Worm (Caenorhabditis elegans) whole organism, L1 larva: ENCODE results near the gene lec-2.

Experiments
- C04F5.9 ChIP-seq: sonication (generic microtip); optimal IDR thresholded peaks from 2 replicates; lab custom pipeline; 2016; ENCODE audit warnings: missing genetic modification characterization, missing compliant biosample characterization
- C16A3.4 ChIP-seq: fragments of 150-350 bp; optimal IDR thresholded peaks from 2 replicates; lab custom pipeline; 2014; ENCODE audit warnings: missing biosample characterization, missing genetic modification characterization
- C34B4.2 ChIP-seq: sonication (generic microtip); optimal IDR thresholded peaks from 2 replicates; lab custom pipeline; 2017; ENCODE audit warnings: mild to moderate bottlenecking, missing genetic modification characterization, missing compliant biosample characterization
- Y116A8C.19 ChIP-seq: sonication (generic microtip); optimal IDR thresholded peaks from 2 replicates; lab custom pipeline; 2016; ENCODE audit warnings: missing compliant biosample characterization, missing genetic modification characterization, borderline replicate concordance
- alr-1 ChIP-seq: fragments of 200-800 bp; sonication (Bioruptor generic); optimal IDR thresholded peaks from 2 replicates; lab custom pipeline; 2018; ENCODE audit warnings: borderline replicate concordance, mild to moderate bottlenecking, missing genetic modification characterization, missing compliant biosample characterization
- ama-1 ChIP-seq: fragments of 150-350 bp; optimal IDR thresholded peaks from 2 replicates; lab custom pipeline; 2014
- blmp-1 ChIP-seq: fragments of 150-350 bp; optimal IDR thresholded peaks from 2 replicates; lab custom pipeline; 2014; ENCODE audit warnings: missing biosample characterization, missing genetic modification characterization
- ceh-8 ChIP-seq: fragments of 200-800 bp; sonication (Bioruptor generic); optimal IDR thresholded peaks from 2 replicates; lab custom pipeline; 2018; ENCODE audit warnings: mild to moderate bottlenecking, missing genetic modification characterization, moderate library complexity, missing compliant biosample characterization
- ceh-90 ChIP-seq: sonication (generic microtip); optimal IDR thresholded peaks from 2 replicates; lab custom pipeline; 2016; ENCODE audit warnings: missing genetic modification characterization, missing compliant biosample characterization
- ces-1 ChIP-seq: fragments of 150-350 bp; optimal IDR thresholded peaks from 2 replicates; lab custom pipeline; 2014; ENCODE audit warnings: missing biosample characterization, missing genetic modification reagents, missing genetic modification characterization
- efl-1 ChIP-seq, 4 experiments: fragments of 150-350 bp; optimal IDR thresholded peaks in 3 of 4; peaks in 1 of 4; 1 replicate in 1 of 4; 2 replicates in 3 of 4; lab custom pipeline; 2014; ENCODE audit warnings: missing biosample characterization in 2 of 4, missing genetic modification characterization in 2 of 4, missing genetic modification reagents in 2 of 4
- elt-2 ChIP-seq: sonication (generic microtip); optimal IDR thresholded peaks from 2 replicates; lab custom pipeline; 2016; ENCODE audit warnings: missing genetic modification characterization, mild to moderate bottlenecking, inconsistent platforms, missing compliant biosample characterization, missing genetic modification reagents
- elt-3 ChIP-seq, 6 experiments: fragments of 150-350 bp in 1 of 6; sonication (generic microtip); optimal IDR thresholded peaks; 2 replicates each; lab custom pipeline; 2017 to 2018; ENCODE audit warnings: missing biosample characterization in 6 of 6, missing genetic modification characterization in 6 of 6, inconsistent platforms in 1 of 6
- fkh-4 ChIP-seq: sonication (generic microtip); optimal IDR thresholded peaks from 2 replicates; lab custom pipeline; 2016; ENCODE audit warnings: missing compliant biosample characterization, missing genetic modification characterization, borderline replicate concordance
- fkh-8 ChIP-seq: sonication (generic microtip); optimal IDR thresholded peaks from 2 replicates; lab custom pipeline; 2016; ENCODE audit warnings: mild to moderate bottlenecking, missing genetic modification characterization, missing compliant biosample characterization
- fos-1 ChIP-seq: fragments of 150-350 bp; optimal IDR thresholded peaks from 2 replicates; lab custom pipeline; 2014; ENCODE audit warnings: missing biosample characterization, missing genetic modification characterization
- grh-1 ChIP-seq: fragments of 200-800 bp; sonication (Bioruptor generic); IDR thresholded peaks from 2 replicates; pipeline ENCODE4 v1.3.6; 2022; ENCODE audit warnings: missing genetic modification reagents, missing genetic modification characterization, missing compliant biosample characterization
- hlh-17 ChIP-seq: fragments of 200-800 bp; sonication (Bioruptor generic); optimal IDR thresholded peaks from 2 replicates; lab custom pipeline; 2018; ENCODE audit warnings: missing genetic modification characterization, mild to moderate bottlenecking, missing compliant biosample characterization, moderate library complexity, borderline replicate concordance
- hlh-4 ChIP-seq: sonication (generic microtip); optimal IDR thresholded peaks from 2 replicates; lab custom pipeline; 2016; ENCODE audit warnings: mild to moderate bottlenecking, missing genetic modification characterization, missing compliant biosample characterization
- irx-1 ChIP-seq: sonication (generic microtip); optimal IDR thresholded peaks from 2 replicates; lab custom pipeline; 2016; ENCODE audit warnings: missing genetic modification characterization, missing compliant biosample characterization
- isw-1 ChIP-seq: fragments of 200-800 bp; sonication (Bioruptor generic); IDR thresholded peaks from 2 replicates; pipeline ENCODE4 v1.3.6; 2022; ENCODE audit warnings: missing genetic modification characterization, missing compliant biosample characterization
- lin-14 ChIP-seq: fragments of 200-800 bp; sonication (Bioruptor generic); optimal IDR thresholded peaks from 2 replicates; lab custom pipeline; 2018; ENCODE audit warnings: mild to moderate bottlenecking, missing genetic modification characterization, moderate library complexity, missing compliant biosample characterization
- lin-15B ChIP-seq: fragments of 150-350 bp; sonication (generic microtip); optimal IDR thresholded peaks from 3 replicates; lab custom pipeline; 2014; ENCODE audit warnings: missing biosample characterization, missing genetic modification characterization
- lin-35 ChIP-seq, 2 experiments: fragments of 150-350 bp; optimal IDR thresholded peaks; 2 replicates each; lab custom pipeline; 2014; ENCODE audit warnings: missing biosample characterization in 2 of 2, missing genetic modification characterization in 2 of 2, missing genetic modification reagents in 2 of 2
- lir-3 ChIP-seq: sonication (generic microtip); optimal IDR thresholded peaks from 2 replicates; lab custom pipeline; 2016; ENCODE audit warnings: mild to moderate bottlenecking, missing genetic modification characterization, moderate library complexity, missing compliant biosample characterization; ENCODE audit not compliant: poor library complexity
- lsy-2 ChIP-seq, 2 experiments: fragments of 150-350 bp; optimal IDR thresholded peaks; 2 replicates each; lab custom pipeline; 2014; ENCODE audit warnings: missing biosample characterization in 2 of 2, missing genetic modification characterization in 2 of 2
- mab-9 ChIP-seq: fragments of 200-800 bp; sonication (Bioruptor generic); IDR thresholded peaks from 2 replicates; pipeline ENCODE4 v1.3.6; 2022; ENCODE audit warnings: missing genetic modification reagents, missing genetic modification characterization, missing compliant biosample characterization
- mef-2 ChIP-seq: fragments of 150-350 bp; optimal IDR thresholded peaks from 2 replicates; lab custom pipeline; 2014; ENCODE audit warnings: missing biosample characterization, missing genetic modification characterization
- nhr-11 ChIP-seq: fragments of 150-350 bp; optimal IDR thresholded peaks from 2 replicates; lab custom pipeline; 2014; ENCODE audit warnings: missing biosample characterization, missing genetic modification characterization
- nhr-237 ChIP-seq: fragments of 150-350 bp; optimal IDR thresholded peaks from 2 replicates; lab custom pipeline; 2014; ENCODE audit warnings: missing biosample characterization, missing genetic modification characterization
- nhr-71 ChIP-seq: sonication (generic microtip); optimal IDR thresholded peaks from 2 replicates; lab custom pipeline; 2016; ENCODE audit warnings: mild to moderate bottlenecking, missing genetic modification characterization, moderate library complexity, missing compliant biosample characterization
- nhr-76 ChIP-seq: sonication (generic microtip); optimal IDR thresholded peaks from 2 replicates; lab custom pipeline; 2017; ENCODE audit warnings: missing biosample characterization, missing genetic modification characterization
- nhr-84 ChIP-seq: sonication (generic microtip); optimal IDR thresholded peaks from 2 replicates; lab custom pipeline; 2017; ENCODE audit warnings: missing biosample characterization, missing genetic modification characterization
- nhr-85 ChIP-seq: sonication (generic microtip); peaks from one replicate; lab custom pipeline; 2016; ENCODE audit warnings: missing genetic modification characterization, inconsistent platforms, missing compliant biosample characterization
- rnt-1 ChIP-seq: sonication (generic microtip); optimal IDR thresholded peaks from 2 replicates; lab custom pipeline; 2016; ENCODE audit warnings: mild to moderate bottlenecking, missing genetic modification characterization, moderate library complexity, missing compliant biosample characterization
- skn-1 ChIP-seq: fragments of 150-350 bp; optimal IDR thresholded peaks from 2 replicates; lab custom pipeline; 2014; ENCODE audit warnings: missing biosample characterization, missing genetic modification characterization
- snu-23 ChIP-seq: sonication (generic microtip); optimal IDR thresholded peaks from 2 replicates; lab custom pipeline; 2016; ENCODE audit warnings: missing genetic modification characterization, missing compliant biosample characterization
- sup-37 ChIP-seq: fragments of 200-800 bp; sonication (Bioruptor generic); optimal IDR thresholded peaks from 2 replicates; lab custom pipeline; 2018; ENCODE audit warnings: mild to moderate bottlenecking, missing genetic modification characterization, missing compliant biosample characterization
- swsn-7 ChIP-seq: sonication (generic microtip); optimal IDR thresholded peaks from 2 replicates; lab custom pipeline; 2016; ENCODE audit warnings: missing genetic modification characterization, missing compliant biosample characterization
- tlp-1 ChIP-seq: fragments of 150-350 bp; optimal IDR thresholded peaks from 2 replicates; lab custom pipeline; 2014; ENCODE audit warnings: missing biosample characterization, missing genetic modification characterization
- unc-130 ChIP-seq: fragments of 150-350 bp; optimal IDR thresholded peaks from 2 replicates; lab custom pipeline; 2017; ENCODE audit warnings: missing biosample characterization, missing genetic modification characterization, inconsistent platforms
- unc-30 ChIP-seq: sonication (generic microtip); optimal IDR thresholded peaks from 2 replicates; lab custom pipeline; 2017; ENCODE audit warnings: missing biosample characterization, missing genetic modification characterization
- unc-86 ChIP-seq: sonication (generic microtip); optimal IDR thresholded peaks from 2 replicates; lab custom pipeline; 2016; ENCODE audit warnings: missing genetic modification characterization, missing compliant biosample characterization
- xbp-1 ChIP-seq: sonication (generic microtip); optimal IDR thresholded peaks from 2 replicates; lab custom pipeline; 2016; ENCODE audit warnings: missing genetic modification characterization, missing compliant biosample characterization
- zip-4 ChIP-seq: fragments of 200-800 bp; sonication (Bioruptor generic); optimal IDR thresholded peaks from 2 replicates; lab custom pipeline; 2018; ENCODE audit warnings: mild to moderate bottlenecking, missing genetic modification characterization, moderate library complexity, missing compliant biosample characterization

Gene lec-2

DNA sequence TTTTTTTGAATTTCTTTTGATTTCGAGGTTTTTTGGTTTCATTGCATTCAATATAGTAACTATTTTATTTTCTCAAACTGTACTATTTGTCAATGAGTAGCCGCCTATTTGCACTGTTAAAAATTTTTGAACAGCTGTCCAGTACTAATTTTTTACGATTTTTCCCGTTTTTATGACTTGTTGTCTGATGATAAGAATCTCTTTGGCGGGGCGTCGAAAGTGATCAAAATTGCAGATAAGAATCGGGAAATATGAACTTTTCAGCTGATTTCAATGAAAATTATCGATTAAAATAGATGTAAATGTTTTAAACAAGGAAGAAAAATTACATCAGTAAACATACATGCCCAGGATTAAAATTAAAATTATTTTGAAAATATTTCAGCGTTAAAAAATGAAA is 41.8 kb downstream of the lec-2 start (continued):
- TF ChIP-seq mab-9 (GFP tag; lab: Robert Waterston, UW), result no peak
- TF ChIP-seq swsn-7 (tag; lab: Kevin White, UChicago), result no peak
- peak; percentile 36 for TF ChIP-seq tlp-1 (tag; lab: Kevin White, UChicago)
- TF ChIP-seq blmp-1, result no peak
- no peak for TF ChIP-seq zip-4 (GFP tag; lab: Kevin White, UChicago)
- TF ChIP-seq sup-37 (GFP tag; lab: Kevin White, UChicago), result no peak

DNA sequence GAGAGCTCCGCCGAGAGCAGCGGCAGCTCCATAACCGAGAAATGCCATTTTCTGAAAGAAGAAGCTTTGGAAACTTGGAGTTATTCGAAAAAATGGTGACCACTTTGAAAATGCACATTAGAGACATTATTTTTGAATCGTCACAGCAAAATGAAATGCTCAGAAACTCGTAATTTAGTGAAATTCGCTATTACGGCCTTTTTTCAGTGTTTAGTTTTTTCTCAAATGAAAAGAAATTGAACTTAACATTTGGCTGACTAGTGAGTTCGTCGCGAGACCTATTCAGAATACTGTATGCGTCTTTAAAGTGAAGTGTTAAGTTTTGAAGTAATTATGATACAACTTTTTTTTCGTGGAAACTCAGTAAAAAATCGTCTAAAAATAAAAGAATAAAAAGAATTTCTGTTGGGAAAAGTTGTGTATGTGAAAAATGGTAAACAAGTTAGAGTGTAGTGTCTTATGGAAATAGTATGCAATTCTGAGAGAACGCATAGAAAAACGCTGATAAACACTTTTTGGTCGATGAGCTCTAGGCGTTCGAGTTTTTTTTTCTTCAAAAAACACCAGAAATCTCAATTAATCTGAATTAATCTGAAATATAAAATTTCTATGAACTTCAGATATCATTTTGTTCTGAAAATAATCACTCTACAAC is 45.4 kb downstream of the lec-2 start, which contains the start of gene R53.5:
R53.5 (minus strand) TSS at position 51 of the 655 bp plus-strand sequence.
- TF ChIP-seq irx-1 (tag; lab: Kevin White, UChicago) (no peak), grh-1 (GFP tag; lab: Robert Waterston, UW) (no peak), nhr-11 (tag; lab: Kevin White, UChicago) (no peak), nhr-71 (no peak), tlp-1 (tag; lab: Kevin White, UChicago) (no peak), lsy-2 (tag; optimal IDR thresholded peaks at IDR 0.05; lab: Kevin White, UChicago) (peak in 1 of 2 experiments; percentile 38), efl-1 (optimal IDR thresholded peaks at IDR 0.05; lab: Kevin White, UChicago) (no peak), efl-1 (GFP tag; optimal IDR thresholded peaks at IDR 0.05 in 1 of 2; lab: Kevin White, UChicago) (peak in 1 of 2 experiments; percentile 30), C16A3.4 (tag; lab: Kevin White, UChicago) (no peak)

DNA sequence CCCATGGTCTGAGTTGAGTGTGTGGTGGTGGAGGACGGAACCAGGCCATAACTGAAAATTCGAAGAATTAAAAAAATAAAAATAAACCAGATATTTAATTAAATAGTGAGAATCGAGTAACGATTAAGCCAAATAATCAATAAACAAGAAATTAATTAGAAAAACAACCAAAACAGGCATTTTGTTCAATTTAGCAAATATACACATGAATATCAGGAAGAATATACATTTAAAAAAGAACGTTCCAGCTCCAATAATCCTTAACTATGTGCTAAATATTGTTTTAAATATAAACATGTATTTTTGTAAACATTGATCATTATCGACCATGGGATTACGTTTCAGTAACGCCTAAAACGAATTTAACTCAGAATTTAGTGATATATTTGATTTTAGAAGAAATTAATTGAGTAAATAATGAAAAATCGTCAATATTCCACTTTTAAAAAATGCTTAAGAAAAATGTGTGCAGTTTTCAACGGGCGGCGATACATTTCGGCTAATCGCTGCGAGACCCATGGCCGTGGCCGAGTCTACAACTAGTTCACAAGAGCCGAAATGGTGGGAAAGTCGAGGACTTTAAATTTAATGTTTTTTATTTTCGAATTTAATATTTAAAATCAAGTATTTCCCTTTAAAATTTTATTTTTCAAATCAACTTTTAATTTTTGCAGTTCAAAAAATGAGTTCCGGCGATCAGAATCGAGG is 47.8 kb downstream of the lec-2 start, which contains the start of the genes R53.4 and psf-1:
R53.4 (minus strand) TSS at position 51 of the 708 bp plus-strand sequence.
psf-1 (plus strand) TSS at position 675 of the 708 bp plus-strand sequence.
- peak; percentile 86 for TF ChIP-seq lir-3 (tag; lab: Kevin White, UChicago)
- no peak for TF ChIP-seq nhr-237 (tag; lab: Kevin White, UChicago)
- TF ChIP-seq mab-9 (GFP tag; lab: Robert Waterston, UW), result no peak
- TF ChIP-seq elt-3 (tag; optimal IDR thresholded peaks at IDR 0.05; lab: Kevin White, UChicago), result peak in 1 of 6 experiments; percentile 72
- peak; percentile 30 for TF ChIP-seq unc-86 (tag; lab: Kevin White, UChicago)
- TF ChIP-seq Y116A8C.19 (tag; lab: Kevin White, UChicago), result no peak
- no peak for TF ChIP-seq fkh-4
- TF ChIP-seq unc-30 (tag; lab: Kevin White, UChicago), result no peak
- peak; percentile 53 for TF ChIP-seq fkh-8 (tag; lab: Kevin White, UChicago)
- TF ChIP-seq xbp-1 (tag; lab: Kevin White, UChicago), result peak; percentile 61
- TF ChIP-seq nhr-71, result peak; percentile 81
- peak; percentile 32 for TF ChIP-seq unc-130 (tag; lab: Kevin White, UChicago)
- peak; percentile 75 for TF ChIP-seq snu-23 (GFP tag; lab: Kevin White, UChicago)
- no peak for TF ChIP-seq hlh-4
- peak; percentile 83 for TF ChIP-seq skn-1 (tag; lab: Kevin White, UChicago)
- peak; percentile 75 for TF ChIP-seq lin-14 (GFP tag; lab: Kevin White, UChicago)
- TF ChIP-seq zip-4 (GFP tag; lab: Kevin White, UChicago), result no peak
- TF ChIP-seq C04F5.9, result peak; percentile 14
- peak; percentile 87 to 92 for TF ChIP-seq lin-35 (GFP tag; optimal IDR thresholded peaks at IDR 0.05; lab: Kevin White, UChicago)
- TF ChIP-seq nhr-76 (tag; lab: Kevin White, UChicago), result no peak
- TF ChIP-seq nhr-84 (tag; lab: Kevin White, UChicago), result no peak
- TF ChIP-seq alr-1 (tag; lab: Kevin White, UChicago), result no peak
- TF ChIP-seq rnt-1 (tag; lab: Kevin White, UChicago), result peak; percentile 91
- peak; percentile 54 for TF ChIP-seq lin-15B (tag; lab: Kevin White, UChicago)
- TF ChIP-seq sup-37 (GFP tag; lab: Kevin White, UChicago), result no peak
- TF ChIP-seq nhr-85 (tag; lab: Kevin White, UChicago), result peak; percentile 62
- TF ChIP-seq mef-2, result no peak
- no peak for TF ChIP-seq ama-1 (lab: Kevin White, UChicago)
- TF ChIP-seq tlp-1 (tag; lab: Kevin White, UChicago), result no peak
- TF ChIP-seq elt-2, result no peak
- peak; percentile 59 for TF ChIP-seq isw-1 (GFP tag; lab: Robert Waterston, UW)
- TF ChIP-seq C34B4.2, result no peak
- TF ChIP-seq hlh-17, result no peak
- peak; percentile 41; the same call in 1 of the 2 replicates for TF ChIP-seq grh-1 (GFP tag; lab: Robert Waterston, UW)
- TF ChIP-seq ces-1 (GFP tag; lab: Kevin White, UChicago), result no peak
- no peak for TF ChIP-seq fos-1 (tag; lab: Kevin White, UChicago)
- TF ChIP-seq ceh-90 (tag; lab: Kevin White, UChicago), result peak; percentile 63
- TF ChIP-seq ceh-8 (GFP tag; lab: Kevin White, UChicago), result no peak
